Fruit fly (Drosophila melanogaster): ENCODE measurements around the gene CG4281.

The CG4281 gene

dm6 chrX:2096341-2096740 lies 31.4 kb upstream of the CG4281 start (continued):
- no peak for TF ChIP-seq CoRest (tag; optimal IDR thresholded peaks at IDR 0.05)
- TF ChIP-seq pfk (GFP tag; optimal IDR thresholded peaks at IDR 0.05): no peak
- peak; percentile 70 for TF ChIP-seq cg (GFP tag; optimal IDR thresholded peaks at IDR 0.05)
- no peak for TF ChIP-seq sens-2 (GFP tag; IDR thresholded peaks at IDR 0.05)
- TF ChIP-seq ssp (GFP tag; IDR thresholded peaks at IDR 0.05): no peak
- TF ChIP-seq Blimp-1 (GFP tag; optimal IDR thresholded peaks at IDR 0.05): no peak
- no peak for TF ChIP-seq twi (tag; optimal IDR thresholded peaks at IDR 0.05)
- no peak for TF ChIP-seq CG4328 (GFP tag; optimal IDR thresholded peaks at IDR 0.05)
- no peak for TF ChIP-seq C15 (GFP tag; IDR thresholded peaks at IDR 0.05)
- no peak for TF ChIP-seq Neu2 (GFP tag; optimal IDR thresholded peaks at IDR 0.05; ENCODE audit: borderline replicate concordance)
- TF ChIP-seq ato (GFP tag; IDR thresholded peaks at IDR 0.05; ENCODE audit: partially characterized antibody): no peak
- no peak for TF ChIP-seq CG10431 (GFP tag; optimal IDR thresholded peaks at IDR 0.05)
- no peak for TF ChIP-seq Camta (GFP tag; optimal IDR thresholded peaks at IDR 0.05)
- TF ChIP-seq nmo (GFP tag; optimal IDR thresholded peaks at IDR 0.05): no peak
- no peak for TF ChIP-seq dati (GFP tag; IDR thresholded peaks at IDR 0.05)
- no peak for TF ChIP-seq p53 (GFP tag; optimal IDR thresholded peaks at IDR 0.05)
- TF ChIP-seq ranshi (GFP tag; IDR thresholded peaks at IDR 0.05): no peak
- no peak for TF ChIP-seq knrl (GFP tag; IDR thresholded peaks at IDR 0.05; ENCODE audit: partially characterized antibody)
- peak; percentile 36; the same call in 1 of the 2 replicates for TF ChIP-seq CG5953 (GFP tag; IDR thresholded peaks at IDR 0.05)
- TF ChIP-seq CG2678 (tag; optimal IDR thresholded peaks at IDR 0.05): no peak
- no peak for TF ChIP-seq pho (GFP tag; optimal IDR thresholded peaks at IDR 0.05)
- no peak for TF ChIP-seq CG10462 (GFP tag; optimal IDR thresholded peaks at IDR 0.05)
- no peak for TF ChIP-seq CG6689 (GFP tag; IDR thresholded peaks at IDR 0.05)
- TF ChIP-seq Ptx1 (GFP tag; IDR thresholded peaks at IDR 0.05): no peak
- TF ChIP-seq CG9215 (GFP tag; IDR thresholded peaks at IDR 0.05): no peak
- TF ChIP-seq CG17361 (GFP tag; IDR thresholded peaks at IDR 0.05): no peak
- no peak for TF ChIP-seq otp (GFP tag; IDR thresholded peaks at IDR 0.05)

dm6 chrX:2094072-2094761 lies 29.3 kb upstream of the CG4281 start, which contains the start of gene csw:
Gene csw (plus strand): TSS chrX:2094234.
- TF ChIP-seq CG8281 (tag; optimal IDR thresholded peaks at IDR 0.05) (no peak), CG10979 (tag; optimal IDR thresholded peaks at IDR 0.05) (no peak), zf30C (GFP tag; optimal IDR thresholded peaks at IDR 0.05) (no peak), Gsc (GFP tag; IDR thresholded peaks at IDR 0.05) (no peak), crol (GFP tag; IDR thresholded peaks at IDR 0.05) (peak; percentile 64), klu (GFP tag; IDR thresholded peaks at IDR 0.05) (no peak), CG17912 (GFP tag; optimal IDR thresholded peaks at IDR 0.05) (no peak), CG2199 (GFP tag; IDR thresholded peaks at IDR 0.05) (no peak), pfk (GFP tag; optimal IDR thresholded peaks at IDR 0.05) (no peak), CG11085 (GFP tag; IDR thresholded peaks at IDR 0.05) (0 out of 2 replicates have a peak, but pooled peaks have one; percentile 34), CG7786 (GFP tag; optimal IDR thresholded peaks at IDR 0.05) (peak; percentile 51), CG1233 (GFP tag; optimal IDR thresholded peaks at IDR 0.05) (no peak), GATAe (GFP tag; conservative IDR thresholded peaks at IDR 0.05) (no peak), kni (GFP tag; optimal IDR thresholded peaks at IDR 0.05) (peak; percentile 36), CG3281 (GFP tag; optimal IDR thresholded peaks at IDR 0.05) (no peak), CG11696 (GFP tag; IDR thresholded peaks at IDR 0.05) (no peak), CG11247 (GFP tag; IDR thresholded peaks at IDR 0.05) (no peak; the same call in 1 of the 2 replicates), chinmo (GFP tag; IDR thresholded peaks at IDR 0.05; ENCODE audit: partially characterized antibody) (0 out of 4 replicates have a peak, but pooled peaks have one; percentile 23), CG3407 (GFP tag; optimal IDR thresholded peaks at IDR 0.05) (no peak), Spps (tag; optimal IDR thresholded peaks at IDR 0.05) (no peak), CG14050 (GFP tag; IDR thresholded peaks at IDR 0.05) (no peak), insv (GFP tag; optimal IDR thresholded peaks at IDR 0.05) (peak; percentile 39 to 95), twi (tag; optimal IDR thresholded peaks at IDR 0.05) (no peak), so (GFP tag; IDR thresholded peaks at IDR 0.05) (no peak), sug (tag; optimal IDR thresholded peaks at IDR 0.05) (peak; percentile 2), CG8944 (GFP tag; optimal IDR thresholded peaks at IDR 0.05) (peak; percentile 54)
